Fruit fly (Drosophila melanogaster): ENCODE results near the gene Xrp1.

Gene Xrp1

dm6 chr3R:18913856-18914593, 743 bp upstream of the Xrp1 start (continued):
- TF ChIP-seq Dll (GFP tag; IDR thresholded peaks at IDR 0.05; ENCODE audit: partially characterized antibody) (0 out of 4 replicates have a peak, but pooled peaks have one; percentile 16), CG8478 (optimal IDR thresholded peaks at IDR 0.05) (no peak), h (optimal IDR thresholded peaks at IDR 0.05) (no peak), CG14965 (GFP tag; optimal IDR thresholded peaks at IDR 0.05; ENCODE audit: borderline replicate concordance) (no peak), Elba2 (GFP tag; optimal IDR thresholded peaks at IDR 0.05) (no peak), chm (GFP tag; IDR thresholded peaks at IDR 0.05) (no peak), HLH54F (GFP tag; optimal IDR thresholded peaks at IDR 0.05) (no peak), CG30431 (GFP tag; optimal IDR thresholded peaks at IDR 0.05) (peak; percentile 14), CG11504 (tag; optimal IDR thresholded peaks at IDR 0.05) (peak; percentile 99), ara (GFP tag; IDR thresholded peaks at IDR 0.05) (no peak), Hr39 (optimal IDR thresholded peaks at IDR 0.05) (no peak), Ets65A (GFP tag) (no peak), prd (optimal IDR thresholded peaks at IDR 0.05) (no peak), prd (GFP tag; IDR thresholded peaks at IDR 0.05) (no peak), Abd-B (GFP tag; optimal IDR thresholded peaks at IDR 0.05) (no peak), CG12744 (GFP tag; optimal IDR thresholded peaks at IDR 0.05) (no peak), exex (tag; optimal IDR thresholded peaks at IDR 0.05) (no peak), CG6683 (GFP tag; optimal IDR thresholded peaks at IDR 0.05) (no peak), D19A (tag; optimal IDR thresholded peaks at IDR 0.05) (no peak), bab2 (GFP tag; optimal IDR thresholded peaks at IDR 0.05) (no peak), so (GFP tag; IDR thresholded peaks at IDR 0.05) (0 out of 3 replicates have a peak, but pooled peaks have one; percentile 18), fu2 (GFP tag; optimal IDR thresholded peaks at IDR 0.05) (no peak), Antp (GFP tag; optimal IDR thresholded peaks at IDR 0.05) (no peak), ash1 (GFP tag; optimal IDR thresholded peaks at IDR 0.05) (no peak), CG9437 (GFP tag; optimal IDR thresholded peaks at IDR 0.05) (peak; percentile 43), CG3838 (GFP tag; optimal IDR thresholded peaks at IDR 0.05) (no peak), usp (GFP tag; optimal IDR thresholded peaks at IDR 0.05) (no peak), CG17912 (GFP tag; optimal IDR thresholded peaks at IDR 0.05) (no peak), GATAe (GFP tag; conservative IDR thresholded peaks at IDR 0.05) (no peak), CG6765 (GFP tag; optimal IDR thresholded peaks at IDR 0.05) (no peak), CG8089 (GFP tag; optimal IDR thresholded peaks at IDR 0.05) (no peak), z (GFP tag; IDR thresholded peaks at IDR 0.05) (peak; percentile 81), amos (GFP tag; IDR thresholded peaks at IDR 0.05; ENCODE audit: partially characterized antibody) (no peak), zen (tag; optimal IDR thresholded peaks at IDR 0.05) (peak; percentile 3), lola (GFP tag; optimal IDR thresholded peaks at IDR 0.05) (peak in 1 of 3 experiments; percentile 21), CG3995 (GFP tag; optimal IDR thresholded peaks at IDR 0.05) (no peak), sqz (GFP tag; optimal IDR thresholded peaks at IDR 0.05) (no peak), E2f2 (GFP tag; IDR thresholded peaks at IDR 0.05) (no peak), gce (GFP tag; IDR thresholded peaks at IDR 0.05) (no peak), scrt (GFP tag; optimal IDR thresholded peaks at IDR 0.05) (no peak), Mrtf (GFP tag; IDR thresholded peaks at IDR 0.05) (no peak), Six4 (GFP tag; optimal IDR thresholded peaks at IDR 0.05) (no peak), Awh (GFP tag; IDR thresholded peaks at IDR 0.05) (no peak), cas (GFP tag; IDR thresholded peaks at IDR 0.05) (no peak), sens (GFP tag) (peak; percentile 92), Aef1 (GFP tag; IDR thresholded peaks at IDR 0.05) (no peak), zfh1 (GFP tag; IDR thresholded peaks at IDR 0.05) (peak; percentile 59; the same call in 2 of the 3 replicates), tgo (GFP tag; IDR thresholded peaks at IDR 0.05) (no peak; the same call in 2 of the 3 replicates), gcm2 (GFP tag; optimal IDR thresholded peaks at IDR 0.05) (no peak), Poxn (GFP tag; IDR thresholded peaks at IDR 0.05) (no peak), emc (GFP tag; optimal IDR thresholded peaks at IDR 0.05) (no peak), CG33557 (GFP tag; optimal IDR thresholded peaks at IDR 0.05) (no peak), ap (GFP tag; IDR thresholded peaks at IDR 0.05) (no peak)

All from whole organism, embryonic.